Worm (Caenorhabditis elegans) whole organism, L2 larva: ENCODE results near the gene F15B9.11.

Source experiments
- elt-1 ChIP-seq: fragments of 150-350 bp; optimal IDR thresholded peaks from 2 replicates; lab custom pipeline; 2014; ENCODE audit warnings: missing biosample characterization, missing genetic modification characterization
- lin-13 ChIP-seq: fragments of 150-350 bp; optimal IDR thresholded peaks from 2 replicates; lab custom pipeline; 2014; ENCODE audit warnings: missing biosample characterization, missing genetic modification reagents, missing genetic modification characterization
- nhr-237 ChIP-seq: fragments of 150-350 bp; optimal IDR thresholded peaks from 2 replicates; lab custom pipeline; 2014; ENCODE audit warnings: missing biosample characterization, missing genetic modification characterization
- unc-39 ChIP-seq: fragments of 150-350 bp; optimal IDR thresholded peaks from 2 replicates; lab custom pipeline; 2014; ENCODE audit warnings: missing biosample characterization, missing genetic modification characterization

DNA sequence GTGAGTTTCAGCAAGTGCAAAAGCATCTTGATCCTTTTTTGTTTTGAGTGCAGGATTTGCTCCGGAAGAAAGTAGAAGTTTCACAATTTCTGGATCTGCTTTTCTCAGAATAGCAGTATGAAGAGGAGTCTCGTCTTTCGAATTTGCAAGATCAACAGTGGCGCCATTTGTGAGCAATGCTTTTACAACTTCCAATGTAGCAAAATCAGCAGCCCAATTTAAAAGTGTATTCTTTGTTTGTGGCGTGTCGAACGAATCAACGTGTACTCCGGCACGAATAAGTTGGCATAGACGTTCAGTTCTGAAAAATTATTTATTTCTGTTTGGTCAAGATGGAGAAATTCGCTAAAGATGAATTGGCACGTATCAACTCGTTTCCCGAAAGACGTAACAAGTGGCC, 43.1 kb downstream of the F15B9.11 start, which contains the start of gene T16G1.13:
- TF ChIP-seq elt-1 (tag; lab: Kevin White, UChicago): no peak
- TF ChIP-seq lin-13 (GFP tag; lab: Kevin White, UChicago): no peak
- TF ChIP-seq unc-39 (tag; lab: Kevin White, UChicago): no peak
- TF ChIP-seq nhr-237 (tag; lab: Kevin White, UChicago): no peak
